Worm (Caenorhabditis elegans) whole organism, L4 larva: Measurements from ENCODE around the gene mpst-3.
A peak's percentile ranks its signal among the peaks of the same experiment; 100 is the strongest.

ENCODE experiments used
- D1046.2 ChIP-seq: fragments of 200-800 bp; sonication (Bioruptor generic); IDR thresholded peaks from 2 replicates; pipeline ENCODE4 v1.3.6; 2022; ENCODE audit warnings: missing genetic modification characterization, missing compliant biosample characterization
- F10B5.3 ChIP-seq: sonication (generic microtip); optimal IDR thresholded peaks from 2 replicates; lab custom pipeline; 2016; ENCODE audit warnings: mild to moderate bottlenecking, missing genetic modification characterization, missing compliant biosample characterization
- F26F4.8 ChIP-seq: fragments of 200-800 bp; sonication (Bioruptor generic); conservative IDR thresholded peaks from 2 replicates; pipeline ENCODE4 v1.3.6; 2022; ENCODE audit warnings: missing genetic modification characterization, missing compliant biosample characterization
- F49E8.2 ChIP-seq: sonication (generic microtip); optimal IDR thresholded peaks from 2 replicates; lab custom pipeline; 2016; ENCODE audit warnings: missing compliant biosample characterization, mild to moderate bottlenecking, missing genetic modification characterization, borderline replicate concordance
- T26A8.4 ChIP-seq: fragments of 200-800 bp; sonication (Bioruptor generic); IDR thresholded peaks from 2 replicates; pipeline ENCODE4 v1.3.6; 2022; ENCODE audit warnings: missing genetic modification characterization, missing compliant biosample characterization
- Y75B8A.6 ChIP-seq: fragments of 200-800 bp; sonication (Bioruptor generic); IDR thresholded peaks from 2 replicates; pipeline ENCODE4 v1.3.6; 2022; ENCODE audit warnings: missing genetic modification reagents, missing genetic modification characterization, missing compliant biosample characterization
- ZK337.2 ChIP-seq: fragments of 200-800 bp; sonication (Bioruptor generic); IDR thresholded peaks from 2 replicates; pipeline ENCODE4 v1.3.6; 2022; ENCODE audit warnings: missing genetic modification reagents, missing genetic modification characterization, missing compliant biosample characterization
- aly-2 ChIP-seq: sonication (generic microtip); optimal IDR thresholded peaks from 2 replicates; lab custom pipeline; 2018; ENCODE audit warnings: missing biosample characterization, missing genetic modification characterization
- attf-4 ChIP-seq: sonication (generic microtip); optimal IDR thresholded peaks from 3 replicates; lab custom pipeline; 2017; ENCODE audit warnings: missing biosample characterization, missing genetic modification characterization
- ceh-32 ChIP-seq: sonication (generic microtip); optimal IDR thresholded peaks from 2 replicates; lab custom pipeline; 2016; ENCODE audit warnings: mild to moderate bottlenecking, missing genetic modification characterization, missing compliant biosample characterization; ENCODE audit not compliant: poor library complexity
- daf-19 ChIP-seq: fragments of 200-800 bp; sonication (Bioruptor generic); conservative IDR thresholded peaks from 2 replicates; pipeline ENCODE4 v1.3.6; 2022; ENCODE audit warnings: missing genetic modification characterization, missing compliant biosample characterization
- dmd-8 ChIP-seq: fragments of 200-800 bp; sonication (Bioruptor generic); IDR thresholded peaks from 2 replicates; pipeline ENCODE4 v1.3.6; 2022; ENCODE audit warnings: missing genetic modification characterization, missing compliant biosample characterization
- duxl-1 ChIP-seq: sonication (generic microtip); optimal IDR thresholded peaks from 2 replicates; lab custom pipeline; 2016; ENCODE audit warnings: mild to moderate bottlenecking, missing genetic modification characterization, moderate library complexity, missing compliant biosample characterization; ENCODE audit not compliant: poor library complexity
- egl-27 ChIP-seq: sonication (generic microtip); optimal IDR thresholded peaks from 3 replicates; lab custom pipeline; 2017; ENCODE audit warnings: missing biosample characterization, missing genetic modification reagents, missing genetic modification characterization
- egl-43 ChIP-seq: fragments of 200-800 bp; sonication (Bioruptor generic); IDR thresholded peaks from 2 replicates; pipeline ENCODE4 v1.3.6; 2022; ENCODE audit warnings: missing genetic modification reagents, missing genetic modification characterization, missing compliant biosample characterization
- hif-1 ChIP-seq, 2 experiments: sonication (generic microtip); optimal IDR thresholded peaks; 2 replicates each; lab custom pipeline; 2016 to 2017; ENCODE audit warnings: missing compliant biosample characterization in 2 of 2, missing genetic modification characterization in 2 of 2, missing genetic modification reagents in 2 of 2, missing genotype in 2 of 2, mild to moderate bottlenecking in 1 of 2
- lim-7 ChIP-seq: fragments of 200-800 bp; sonication (Bioruptor generic); IDR thresholded peaks from 2 replicates; pipeline ENCODE4 v1.3.6; 2022; ENCODE audit warnings: missing genetic modification characterization, missing compliant biosample characterization
- lin-1 ChIP-seq: fragments of 200-800 bp; sonication (Bioruptor generic); IDR thresholded peaks from 2 replicates; pipeline ENCODE4 v1.3.6; 2022; ENCODE audit warnings: missing genetic modification reagents, missing genetic modification characterization, missing compliant biosample characterization
- lin-13 ChIP-seq: fragments of 150-350 bp; optimal IDR thresholded peaks from 2 replicates; lab custom pipeline; 2014; ENCODE audit warnings: missing biosample characterization, missing genetic modification reagents, missing genetic modification characterization
- lin-15B ChIP-seq: fragments of 150-350 bp; sonication (generic microtip); optimal IDR thresholded peaks from 3 replicates; lab custom pipeline; 2014; ENCODE audit warnings: missing biosample characterization, missing genetic modification characterization
- lin-29 ChIP-seq: fragments of 200-800 bp; sonication (Bioruptor generic); IDR thresholded peaks from 2 replicates; pipeline ENCODE4 v1.3.6; 2022; ENCODE audit warnings: missing genetic modification reagents, missing genetic modification characterization, missing compliant biosample characterization
- lin-38 ChIP-seq: fragments of 200-800 bp; sonication (Bioruptor generic); IDR thresholded peaks from 2 replicates; pipeline ENCODE4 v1.3.6; 2022; ENCODE audit warnings: missing genetic modification reagents, missing genetic modification characterization, missing compliant biosample characterization
- madf-5 ChIP-seq, 2 experiments: fragments of 200-800 bp; sonication (Bioruptor generic); IDR thresholded peaks; 2 replicates each; pipeline ENCODE4 v1.3.6; 2022; ENCODE audit warnings: missing compliant biosample characterization in 2 of 2, missing genetic modification characterization in 2 of 2
- madf-9 ChIP-seq: fragments of 200-800 bp; sonication (Bioruptor generic); conservative IDR thresholded peaks from 2 replicates; pipeline ENCODE4 v1.3.6; 2022; ENCODE audit warnings: missing genetic modification reagents, missing genetic modification characterization, missing compliant biosample characterization
- mdt-29 ChIP-seq: fragments of 200-800 bp; sonication (Bioruptor generic); IDR thresholded peaks from 2 replicates; pipeline ENCODE4 v1.3.6; 2022; ENCODE audit warnings: missing genetic modification reagents, missing genetic modification characterization, missing compliant biosample characterization
- mep-1 ChIP-seq: fragments of 150-350 bp; sonication (generic microtip); optimal IDR thresholded peaks from 3 replicates; lab custom pipeline; 2014; ENCODE audit warnings: missing biosample characterization, missing genetic modification characterization
- nhr-102 ChIP-seq: sonication (generic microtip); optimal IDR thresholded peaks from 2 replicates; lab custom pipeline; 2016; ENCODE audit warnings: mild to moderate bottlenecking, missing genetic modification characterization, moderate library complexity, missing compliant biosample characterization
- nhr-11 ChIP-seq: fragments of 150-350 bp; optimal IDR thresholded peaks from 2 replicates; lab custom pipeline; 2014; ENCODE audit warnings: missing biosample characterization, missing genetic modification characterization
- nhr-237 ChIP-seq: sonication (generic microtip); optimal IDR thresholded peaks from 2 replicates; lab custom pipeline; 2017; ENCODE audit warnings: missing biosample characterization, missing genetic modification characterization
- nhr-41 ChIP-seq: fragments of 200-800 bp; sonication (Bioruptor generic); IDR thresholded peaks from 2 replicates; pipeline ENCODE4 v1.3.6; 2022; ENCODE audit warnings: missing genetic modification reagents, missing genetic modification characterization, missing compliant biosample characterization
- nhr-48 ChIP-seq: sonication (generic microtip); optimal IDR thresholded peaks from 2 replicates; lab custom pipeline; 2016; ENCODE audit warnings: mild to moderate bottlenecking, missing genetic modification characterization, missing compliant biosample characterization
- nhr-77 ChIP-seq: fragments of 150-350 bp; optimal IDR thresholded peaks from 2 replicates; lab custom pipeline; 2014; ENCODE audit warnings: missing biosample characterization, missing genetic modification characterization
- pqm-1 ChIP-seq: sonication (generic microtip); optimal IDR thresholded peaks from 2 replicates; lab custom pipeline; 2017; ENCODE audit warnings: missing biosample characterization, missing genetic modification characterization
- saeg-2 ChIP-seq: fragments of 200-800 bp; sonication (Bioruptor generic); IDR thresholded peaks from 2 replicates; pipeline ENCODE4 v1.3.6; 2022; ENCODE audit warnings: missing genetic modification reagents, missing genetic modification characterization, missing compliant biosample characterization
- sdz-12 ChIP-seq: fragments of 200-800 bp; sonication (Bioruptor generic); optimal IDR thresholded peaks from 2 replicates; lab custom pipeline; 2018; ENCODE audit warnings: mild to moderate bottlenecking, missing genetic modification characterization, missing compliant biosample characterization
- set-16 ChIP-seq: fragments of 200-800 bp; sonication (Bioruptor generic); IDR thresholded peaks from 2 replicates; pipeline ENCODE4 v1.3.6; 2022; ENCODE audit warnings: missing genetic modification reagents, missing genetic modification characterization, missing compliant biosample characterization
- snpc-4 ChIP-seq: fragments of 150-350 bp; optimal IDR thresholded peaks from 2 replicates; lab custom pipeline; 2014; ENCODE audit warnings: missing biosample characterization, missing genetic modification characterization
- zag-1 ChIP-seq: fragments of 150-350 bp; optimal IDR thresholded peaks from 2 replicates; lab custom pipeline; 2014; ENCODE audit warnings: missing biosample characterization, missing genetic modification characterization
- zfp-3 ChIP-seq: fragments of 200-800 bp; sonication (Bioruptor generic); conservative IDR thresholded peaks from 2 replicates; pipeline ENCODE4 v1.3.6; 2022; ENCODE audit warnings: missing genetic modification reagents, missing genetic modification characterization, missing compliant biosample characterization
- zip-11 ChIP-seq: fragments of 200-800 bp; sonication (Bioruptor generic); IDR thresholded peaks from 2 replicates; pipeline ENCODE4 v1.3.6; 2022; ENCODE audit warnings: missing genetic modification characterization, missing compliant biosample characterization
- zip-2 ChIP-seq: fragments of 150-350 bp; optimal IDR thresholded peaks from 2 replicates; lab custom pipeline; 2014; ENCODE audit warnings: missing biosample characterization, missing genetic modification characterization
- ztf-11 ChIP-seq: fragments of 150-350 bp; optimal IDR thresholded peaks from 2 replicates; lab custom pipeline; 2014; ENCODE audit warnings: missing biosample characterization, missing genetic modification characterization
- ztf-7 ChIP-seq: fragments of 150-350 bp; optimal IDR thresholded peaks from 2 replicates; lab custom pipeline; 2014; ENCODE audit warnings: missing biosample characterization, missing genetic modification characterization

The mpst-3 gene

ce11 chrV:14848510-14849206, 46.8 kb upstream of the mpst-3 start (continued):
- TF ChIP-seq madf-9 (GFP tag; lab: Robert Waterston, UW) (0 out of 2 replicates have a peak, but pooled peaks have one; percentile 8), madf-5 (GFP tag; IDR thresholded peaks at IDR 0.05; lab: Robert Waterston, UW) (no peak), attf-4 (tag; lab: Kevin White, UChicago) (no peak), lim-7 (no peak), F26F4.8 (GFP tag; lab: Robert Waterston, UW) (no peak), zag-1 (no peak), saeg-2 (GFP tag; lab: Robert Waterston, UW) (no peak), aly-2 (tag; lab: Kevin White, UChicago) (no peak), zip-2 (no peak), lin-29 (GFP tag; lab: Robert Waterston, UW) (no peak), zip-11 (GFP tag; lab: Robert Waterston, UW) (no peak), ceh-32 (tag; lab: Kevin White, UChicago) (no peak), lin-15B (no peak), lin-1 (GFP tag; lab: Robert Waterston, UW) (peak; percentile 67; the same call in 1 of the 2 replicates), ZK337.2 (GFP tag; lab: Robert Waterston, UW) (no peak), T26A8.4 (peak; percentile 53), ztf-7 (tag; lab: Kevin White, UChicago) (no peak), zfp-3 (GFP tag; lab: Robert Waterston, UW) (no peak), daf-19 (GFP tag; lab: Robert Waterston, UW) (no peak), nhr-77 (tag; lab: Kevin White, UChicago) (peak; percentile 53), D1046.2 (GFP tag; lab: Robert Waterston, UW) (no peak), egl-43 (GFP tag; lab: Robert Waterston, UW) (no peak), nhr-102 (tag; lab: Kevin White, UChicago) (peak; percentile 51), F49E8.2 (tag; lab: Kevin White, UChicago) (no peak), set-16 (GFP tag; lab: Robert Waterston, UW) (no peak; the same call in 1 of the 2 replicates), snpc-4 (tag; lab: Kevin White, UChicago) (no peak), F10B5.3 (tag; lab: Kevin White, UChicago) (no peak), mep-1 (peak; percentile 75), nhr-41 (no peak), sdz-12 (no peak), duxl-1 (no peak), nhr-237 (tag; lab: Kevin White, UChicago) (no peak), egl-27 (tag; lab: Kevin White, UChicago) (no peak), lin-38 (no peak), ztf-11 (tag; lab: Kevin White, UChicago) (no peak), Y75B8A.6 (no peak), mdt-29 (GFP tag; lab: Robert Waterston, UW) (peak; percentile 87), dmd-8 (no peak), nhr-11 (tag; lab: Kevin White, UChicago) (peak; percentile 73), lin-13 (GFP tag; lab: Kevin White, UChicago) (peak; percentile 75), pqm-1 (tag; lab: Kevin White, UChicago) (no peak), nhr-48 (tag; lab: Kevin White, UChicago) (peak; percentile 67), hif-1 (tag; optimal IDR thresholded peaks at IDR 0.05; lab: Kevin White, UChicago) (peak in 1 of 2 experiments; percentile 60)
